Fruit fly (Drosophila melanogaster): Measurements from ENCODE around the gene Cpr62Bb.
A peak's percentile ranks its signal among the peaks of the same experiment; 100 is the strongest.

Cpr62Bb gene

dm6 chr3L:1865121-1865727, 30.3 kb upstream of the Cpr62Bb start, which contains the start of the genes HBS1 and CG12025 (continued):
- TF ChIP-seq wek (GFP tag; optimal IDR thresholded peaks at IDR 0.05) (no peak), kay (GFP tag; optimal IDR thresholded peaks at IDR 0.05) (peak; percentile 5), CG15073 (GFP tag; optimal IDR thresholded peaks at IDR 0.05) (no peak), CG7928 (GFP tag; optimal IDR thresholded peaks at IDR 0.05) (no peak), CG17829 (tag; optimal IDR thresholded peaks at IDR 0.05) (peak; percentile 77), Side (GFP tag; optimal IDR thresholded peaks at IDR 0.05) (peak; percentile 57), E2f1 (GFP tag; IDR thresholded peaks at IDR 0.05) (no peak; the same call in 1 of the 2 replicates), D (optimal IDR thresholded peaks at IDR 0.05) (no peak), D (GFP tag; optimal IDR thresholded peaks at IDR 0.05) (peak; percentile 9), vnd (GFP tag; IDR thresholded peaks at IDR 0.05; ENCODE audit: partially characterized antibody) (no peak), CG16813 (GFP tag; IDR thresholded peaks at IDR 0.05; ENCODE audit: partially characterized antibody) (0 out of 3 replicates have a peak, but pooled peaks have one; percentile 22), ase (GFP tag; IDR thresholded peaks at IDR 0.05) (0 out of 3 replicates have a peak, but pooled peaks have one; percentile 21), emc (GFP tag; optimal IDR thresholded peaks at IDR 0.05) (peak; percentile 38), CG8924 (tag; optimal IDR thresholded peaks at IDR 0.05) (peak; percentile 56), pnt (GFP tag; optimal IDR thresholded peaks at IDR 0.05) (peak; percentile 41), gsb (GFP tag; IDR thresholded peaks at IDR 0.05) (no peak), az2 (GFP tag; optimal IDR thresholded peaks at IDR 0.05) (peak; percentile 24), unc-4 (GFP tag; IDR thresholded peaks at IDR 0.05; ENCODE audit: partially characterized antibody) (no peak), Nf-YC (tag; optimal IDR thresholded peaks at IDR 0.05) (peak; percentile 52), Trl (optimal IDR thresholded peaks at IDR 0.05) (no peak), Trl (GFP tag; optimal IDR thresholded peaks at IDR 0.05) (peak; percentile 47), stc (GFP tag; IDR thresholded peaks at IDR 0.05) (0 out of 2 replicates have a peak, but pooled peaks have one; percentile 14), Xbp1 (GFP tag; optimal IDR thresholded peaks at IDR 0.05) (peak; percentile 76), Bteb2 (GFP tag; optimal IDR thresholded peaks at IDR 0.05) (peak; percentile 54), CG17568 (GFP tag; optimal IDR thresholded peaks at IDR 0.05) (no peak), stwl (tag; optimal IDR thresholded peaks at IDR 0.05) (peak; percentile 58), D19B (GFP tag; optimal IDR thresholded peaks at IDR 0.05) (peak; percentile 28), Neu2 (GFP tag; optimal IDR thresholded peaks at IDR 0.05; ENCODE audit: borderline replicate concordance) (no peak), peb (GFP tag; IDR thresholded peaks at IDR 0.05) (no peak), zfh2 (GFP tag; optimal IDR thresholded peaks at IDR 0.05) (peak; percentile 64), chm (GFP tag; IDR thresholded peaks at IDR 0.05) (0 out of 2 replicates have a peak, but pooled peaks have one; percentile 25), CG1647 (GFP tag; optimal IDR thresholded peaks at IDR 0.05) (peak; percentile 41), repo (GFP tag; optimal IDR thresholded peaks at IDR 0.05) (peak; percentile 38), abd-A (tag; optimal IDR thresholded peaks at IDR 0.05) (no peak), pita (GFP tag; optimal IDR thresholded peaks at IDR 0.05) (no peak), CG13775 (GFP tag; optimal IDR thresholded peaks at IDR 0.05) (peak; percentile 57), CG12071 (GFP tag; optimal IDR thresholded peaks at IDR 0.05) (no peak), CG13424 (tag; optimal IDR thresholded peaks at IDR 0.05) (peak; percentile 69), bbx (GFP tag; IDR thresholded peaks at IDR 0.05; ENCODE audit: partially characterized antibody) (no peak), sr (GFP tag; IDR thresholded peaks at IDR 0.05) (no peak), Atf-2 (GFP tag; optimal IDR thresholded peaks at IDR 0.05) (peak; percentile 31), Myb (GFP tag; optimal IDR thresholded peaks at IDR 0.05) (peak; percentile 46), Abd-B (GFP tag; optimal IDR thresholded peaks at IDR 0.05) (peak; percentile 80), dpn (GFP tag; optimal IDR thresholded peaks at IDR 0.05) (peak; percentile 51 to 64), Deaf1 (tag; optimal IDR thresholded peaks at IDR 0.05) (peak; percentile 32), Hand (GFP tag; optimal IDR thresholded peaks at IDR 0.05) (no peak), Ravus (GFP tag; IDR thresholded peaks at IDR 0.05) (no peak), CG9797 (GFP tag; optimal IDR thresholded peaks at IDR 0.05) (peak; percentile 96), zen (tag; optimal IDR thresholded peaks at IDR 0.05) (peak; percentile 39), CG14667 (GFP tag; IDR thresholded peaks at IDR 0.05) (peak; percentile 41; the same call in 1 of the 2 replicates)
